Worm (Caenorhabditis elegans): Measurements from ENCODE around the gene T24H7.9.

DNA sequence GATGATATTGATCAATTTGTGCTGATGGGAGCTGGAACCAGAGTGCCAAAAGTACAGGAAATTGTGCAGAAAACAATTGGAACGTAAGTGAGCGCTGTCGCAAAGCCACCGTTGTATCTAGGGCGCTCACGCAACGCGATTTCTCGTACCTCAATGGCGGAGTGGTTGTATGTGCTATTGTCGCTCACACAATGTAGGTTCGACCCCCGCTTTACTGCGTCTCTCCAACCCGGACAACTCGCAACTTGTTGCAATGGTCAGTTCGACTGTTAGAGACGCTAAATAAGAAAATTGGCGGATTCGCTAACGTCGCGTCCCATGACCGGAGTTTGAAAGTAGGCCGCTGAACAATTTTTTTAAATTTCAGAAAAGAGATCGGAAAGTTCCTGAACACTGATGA, 13.2 kb upstream of the T24H7.9 start:
- no peak for TF ChIP-seq ztf-11 (tag; optimal IDR thresholded peaks at IDR 0.05)
- TF ChIP-seq nhr-11 (tag; optimal IDR thresholded peaks at IDR 0.05), result no peak
- TF ChIP-seq fkh-10 (GFP tag; optimal IDR thresholded peaks at IDR 0.05), result no peak
- peak; percentile 42 to 83 for TF ChIP-seq lin-35 (GFP tag; optimal IDR thresholded peaks at IDR 0.05)
- peak; percentile 8 to 60 for TF ChIP-seq lsy-2 (tag; optimal IDR thresholded peaks at IDR 0.05)

All from whole organism, L1 larva.